Worm (Caenorhabditis elegans) whole organism, mixed stage, embryonic: ENCODE measurements around the gene Y37A1A.2.

Experiments used
- bed-3 ChIP-seq: fragments of 200-800 bp; sonication (Bioruptor generic); optimal IDR thresholded peaks from 3 replicates; lab custom pipeline; 2018; ENCODE audit warnings: mild to moderate bottlenecking, missing genetic modification characterization, moderate library complexity, missing compliant biosample characterization
- blmp-1 ChIP-seq: fragments of 150-350 bp; optimal IDR thresholded peaks from 2 replicates; lab custom pipeline; 2014; ENCODE audit warnings: missing biosample characterization, missing genetic modification characterization
- ceh-43 ChIP-seq: fragments of 200-800 bp; sonication (Bioruptor generic); optimal IDR thresholded peaks from 2 replicates; lab custom pipeline; 2018; ENCODE audit warnings: mild to moderate bottlenecking, missing genetic modification characterization, moderate library complexity, missing compliant biosample characterization
- ces-1 ChIP-seq: fragments of 150-350 bp; optimal IDR thresholded peaks from 2 replicates; lab custom pipeline; 2014; ENCODE audit warnings: missing biosample characterization, missing genetic modification reagents, missing genetic modification characterization
- cnd-1 ChIP-seq: fragments of 200-800 bp; sonication (Bioruptor generic); optimal IDR thresholded peaks from 2 replicates; lab custom pipeline; 2018; ENCODE audit warnings: mild to moderate bottlenecking, missing genetic modification characterization, missing compliant biosample characterization
- drap-1 ChIP-seq: fragments of 200-800 bp; sonication (Bioruptor generic); optimal IDR thresholded peaks from 3 replicates; lab custom pipeline; 2018; ENCODE audit warnings: mild to moderate bottlenecking, missing genetic modification characterization, missing compliant biosample characterization
- elt-1 ChIP-seq: sonication (generic microtip); optimal IDR thresholded peaks from 2 replicates; lab custom pipeline; 2017; ENCODE audit warnings: missing genetic modification characterization, mild to moderate bottlenecking, missing compliant biosample characterization, antibody characterized with exemption, moderate library complexity, borderline replicate concordance; ENCODE audit not compliant: insufficient read depth
- elt-3 ChIP-seq: fragments of 150-350 bp; optimal IDR thresholded peaks from 2 replicates; lab custom pipeline; 2014; ENCODE audit warnings: missing biosample characterization, missing genetic modification characterization
- flh-1 ChIP-seq: fragments of 200-800 bp; sonication (Bioruptor generic); optimal IDR thresholded peaks from 2 replicates; lab custom pipeline; 2018; ENCODE audit warnings: mild to moderate bottlenecking, missing genetic modification characterization, moderate library complexity, missing compliant biosample characterization
- ham-2 ChIP-seq: fragments of 200-800 bp; sonication (Bioruptor generic); optimal IDR thresholded peaks from 2 replicates; lab custom pipeline; 2018; ENCODE audit warnings: mild to moderate bottlenecking, missing genetic modification characterization, missing compliant biosample characterization
- hlh-1 ChIP-seq: fragments of 150-350 bp; optimal IDR thresholded peaks from 2 replicates; lab custom pipeline; 2014; ENCODE audit warnings: missing biosample characterization, missing genetic modification reagents, missing genetic modification characterization
- lin-13 ChIP-seq: fragments of 150-350 bp; optimal IDR thresholded peaks from 2 replicates; lab custom pipeline; 2014; ENCODE audit warnings: missing biosample characterization, missing genetic modification characterization
- lin-32 ChIP-seq: fragments of 200-800 bp; sonication (Bioruptor generic); optimal IDR thresholded peaks from 2 replicates; lab custom pipeline; 2018; ENCODE audit warnings: mild to moderate bottlenecking, missing genetic modification characterization, missing compliant biosample characterization
- lsy-2 ChIP-seq: fragments of 150-350 bp; optimal IDR thresholded peaks from 2 replicates; lab custom pipeline; 2014; ENCODE audit warnings: missing biosample characterization, missing genetic modification characterization
- mab-5 ChIP-seq: fragments of 150-350 bp; optimal IDR thresholded peaks from 2 replicates; lab custom pipeline; 2014; ENCODE audit warnings: missing biosample characterization, missing genetic modification characterization
- mep-1 ChIP-seq: fragments of 150-350 bp; optimal IDR thresholded peaks from 2 replicates; lab custom pipeline; 2017; ENCODE audit warnings: missing biosample characterization, missing genetic modification reagents, missing genetic modification characterization, inconsistent platforms
- mls-2 ChIP-seq: sonication (generic microtip); optimal IDR thresholded peaks from 2 replicates; lab custom pipeline; 2016; ENCODE audit warnings: mild to moderate bottlenecking, missing genetic modification characterization, moderate library complexity, missing compliant biosample characterization
- nhr-12 ChIP-seq: fragments of 150-350 bp; optimal IDR thresholded peaks from 2 replicates; lab custom pipeline; 2014; ENCODE audit warnings: missing biosample characterization, missing genetic modification characterization
- nhr-2 ChIP-seq: fragments of 150-350 bp; optimal IDR thresholded peaks from 2 replicates; lab custom pipeline; 2014; ENCODE audit warnings: missing biosample characterization, missing genetic modification characterization
- nhr-237 ChIP-seq: fragments of 150-350 bp; optimal IDR thresholded peaks from 2 replicates; lab custom pipeline; 2014; ENCODE audit warnings: missing biosample characterization, missing genetic modification characterization
- nhr-28 ChIP-seq: fragments of 150-350 bp; optimal IDR thresholded peaks from 2 replicates; lab custom pipeline; 2014; ENCODE audit warnings: missing biosample characterization, missing genetic modification characterization
- nhr-76 ChIP-seq: sonication (generic microtip); optimal IDR thresholded peaks from 2 replicates; lab custom pipeline; 2017; ENCODE audit warnings: missing biosample characterization, missing genetic modification characterization
- pha-4 ChIP-seq: fragments of 150-350 bp; optimal IDR thresholded peaks from 2 replicates; lab custom pipeline; 2018; ENCODE audit warnings: missing biosample characterization, missing genetic modification reagents, missing genetic modification characterization
- sem-2 ChIP-seq: fragments of 200-800 bp; sonication (Bioruptor generic); optimal IDR thresholded peaks from 2 replicates; lab custom pipeline; 2018; ENCODE audit warnings: mild to moderate bottlenecking, missing genetic modification characterization, missing compliant biosample characterization
- snpc-4 ChIP-seq: fragments of 150-350 bp; optimal IDR thresholded peaks from 2 replicates; lab custom pipeline; 2014; ENCODE audit warnings: missing biosample characterization, missing genetic modification characterization
- sptf-1 ChIP-seq: sonication (generic microtip); optimal IDR thresholded peaks from 2 replicates; lab custom pipeline; 2017; ENCODE audit warnings: mild to moderate bottlenecking, missing genetic modification characterization, moderate library complexity, missing compliant biosample characterization
- tbx-8 ChIP-seq: fragments of 200-800 bp; sonication (Bioruptor generic); optimal IDR thresholded peaks from 2 replicates; lab custom pipeline; 2018; ENCODE audit warnings: mild to moderate bottlenecking, missing genetic modification characterization, moderate library complexity, missing compliant biosample characterization
- unc-120 ChIP-seq: sonication (generic microtip); optimal IDR thresholded peaks from 2 replicates; lab custom pipeline; 2017; ENCODE audit warnings: missing genetic modification characterization, missing compliant biosample characterization; ENCODE audit not compliant: poor library complexity, severe bottlenecking
- unc-39 ChIP-seq: fragments of 150-350 bp; optimal IDR thresholded peaks from 2 replicates; lab custom pipeline; 2014; ENCODE audit warnings: missing biosample characterization, missing genetic modification characterization
- zip-8 ChIP-seq: fragments of 150-350 bp; optimal IDR thresholded peaks from 2 replicates; lab custom pipeline; 2014; ENCODE audit warnings: missing biosample characterization, missing genetic modification characterization
- ztf-11 ChIP-seq: fragments of 150-350 bp; optimal IDR thresholded peaks from 2 replicates; lab custom pipeline; 2014; ENCODE audit warnings: missing biosample characterization, missing genetic modification characterization

Gene Y37A1A.2

DNA sequence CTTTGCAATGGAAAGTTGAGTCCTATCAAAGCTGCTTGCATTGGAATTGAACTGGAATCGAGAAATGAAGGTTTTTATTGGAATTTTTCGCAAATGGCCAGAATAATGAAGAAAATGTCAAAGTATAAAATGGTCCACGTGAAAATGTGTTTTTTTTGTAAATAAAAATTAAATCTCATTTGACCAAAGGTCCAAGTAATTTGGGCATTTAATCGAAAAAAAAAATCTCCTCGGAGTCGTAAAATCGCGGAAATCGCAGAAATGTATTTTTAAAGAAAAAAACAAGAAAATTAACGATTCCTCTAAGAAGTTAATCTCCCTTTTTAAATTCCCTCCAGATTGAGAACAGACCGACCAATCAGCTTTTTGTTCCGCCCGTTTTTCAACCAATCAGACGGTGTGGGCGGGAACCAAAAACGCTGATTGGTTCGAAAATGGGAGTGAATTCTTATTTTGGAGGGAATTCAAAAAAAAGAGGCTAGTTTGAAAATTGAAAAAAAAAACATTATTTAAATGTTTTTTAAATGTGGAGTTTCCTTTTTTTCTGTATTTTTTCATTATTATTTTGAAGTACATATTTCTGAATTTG is 36.2 kb downstream of the Y37A1A.2 start, which contains the start of gene prdh-1:
TSS of gene prdh-1 (minus strand) at position 51 of the 589 bp plus-strand sequence.
- no peak for TF ChIP-seq mls-2 (tag; lab: Kevin White, UChicago)
- TF ChIP-seq ham-2 = no peak
- no peak for TF ChIP-seq hlh-1 (tag; lab: Kevin White, UChicago)
- no peak for TF ChIP-seq lin-13
- no peak for TF ChIP-seq flh-1 (GFP tag; lab: Kevin White, UChicago)
- no peak for TF ChIP-seq nhr-12 (tag; lab: Kevin White, UChicago)
- no peak for TF ChIP-seq nhr-2
- TF ChIP-seq ceh-43 (GFP tag; lab: Kevin White, UChicago) = no peak
- no peak for TF ChIP-seq mab-5 (tag; lab: Kevin White, UChicago)
- no peak for TF ChIP-seq nhr-76 (tag; lab: Kevin White, UChicago)
- no peak for TF ChIP-seq ztf-11
- no peak for TF ChIP-seq lin-32 (GFP tag; lab: Kevin White, UChicago)

DNA sequence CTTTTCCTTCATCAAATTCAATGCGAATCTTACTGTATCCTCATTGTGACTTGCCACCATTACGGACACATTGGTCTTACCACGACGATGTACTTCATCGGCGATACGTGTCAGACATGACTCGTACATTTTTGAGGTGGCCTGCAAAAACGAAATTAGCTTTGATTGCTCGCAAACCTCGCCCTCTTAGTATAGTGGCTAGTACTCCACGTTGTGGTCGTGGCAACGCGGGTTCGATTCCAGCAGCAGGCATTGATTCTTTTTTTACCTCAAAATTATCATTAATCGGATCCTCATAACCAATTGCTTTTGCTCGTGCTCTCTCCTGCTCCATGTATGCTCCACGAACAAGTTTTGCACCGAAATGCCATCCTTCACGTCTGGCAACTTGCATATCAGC is 42.7 kb downstream of the Y37A1A.2 start:
- TF ChIP-seq ceh-43 (GFP tag; lab: Kevin White, UChicago) (no peak), unc-120 (tag; lab: Kevin White, UChicago) (no peak), pha-4 (no peak), nhr-2 (no peak), drap-1 (GFP tag; lab: Kevin White, UChicago) (no peak), hlh-1 (tag; lab: Kevin White, UChicago) (no peak), elt-1 (tag; lab: Kevin White, UChicago) (no peak), ham-2 (no peak), unc-39 (tag; lab: Kevin White, UChicago) (no peak), lsy-2 (tag; lab: Kevin White, UChicago) (no peak), sem-2 (GFP tag; lab: Kevin White, UChicago) (no peak), zip-8 (no peak), nhr-28 (tag; lab: Kevin White, UChicago) (no peak), nhr-12 (tag; lab: Kevin White, UChicago) (no peak), elt-3 (tag; lab: Kevin White, UChicago) (no peak)

DNA sequence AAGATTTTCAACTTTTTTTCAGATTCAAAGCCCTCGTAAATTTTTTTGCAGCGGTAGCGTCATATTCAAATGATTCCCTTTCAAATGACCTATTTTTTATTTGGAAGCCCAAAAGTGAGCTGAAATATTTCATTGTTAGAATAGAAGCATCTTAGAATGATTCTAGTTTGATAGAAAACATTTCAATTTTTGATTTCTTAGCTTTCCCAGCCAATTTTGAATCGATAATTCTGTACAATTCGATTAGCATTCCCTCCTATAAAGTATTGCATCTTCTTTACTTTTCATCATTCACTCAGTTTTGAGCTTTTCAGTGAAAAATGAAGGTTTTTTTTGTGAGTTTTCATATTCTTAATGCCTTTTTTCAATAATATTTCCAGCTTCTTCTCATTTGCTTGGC is 46.1 kb downstream of the Y37A1A.2 start, which contains the start of gene B0513.90:
TSS of gene B0513.90 (plus strand) at position 301 of the 400 bp plus-strand sequence.
- TF ChIP-seq mep-1 (tag; lab: Kevin White, UChicago) (no peak), pha-4 (no peak), ceh-43 (GFP tag; lab: Kevin White, UChicago) (no peak), lin-32 (GFP tag; lab: Kevin White, UChicago) (no peak), snpc-4 (tag; lab: Kevin White, UChicago) (no peak), nhr-2 (no peak), tbx-8 (GFP tag; lab: Kevin White, UChicago) (no peak), mab-5 (tag; lab: Kevin White, UChicago) (no peak), ces-1 (GFP tag; lab: Kevin White, UChicago) (no peak), flh-1 (GFP tag; lab: Kevin White, UChicago) (no peak), blmp-1 (no peak), unc-39 (tag; lab: Kevin White, UChicago) (no peak), unc-120 (tag; lab: Kevin White, UChicago) (no peak), drap-1 (GFP tag; lab: Kevin White, UChicago) (no peak)

DNA sequence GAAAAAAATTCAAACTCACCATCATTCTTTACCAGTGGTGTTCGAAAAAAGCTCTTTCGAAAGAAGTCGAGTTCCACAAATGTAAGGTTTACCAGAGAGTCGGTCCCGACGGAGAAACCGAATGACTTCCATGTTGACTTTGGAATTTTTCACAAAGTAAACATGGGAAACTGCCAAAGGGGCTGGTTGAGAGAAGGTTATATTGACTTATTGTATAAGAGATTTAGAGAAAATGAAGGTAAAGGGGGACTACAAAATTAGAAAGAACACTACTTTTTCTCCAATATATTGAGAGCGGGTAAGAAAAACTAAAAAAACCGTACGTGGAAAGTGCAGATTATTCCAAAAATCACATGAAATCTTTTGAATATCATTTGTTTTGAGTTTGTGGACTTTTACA is 47.7 kb downstream of the Y37A1A.2 start, which contains the start of gene vamp-8:
TSS of gene vamp-8 (minus strand) at position 25 of the 400 bp plus-strand sequence.
- TF ChIP-seq pha-4 = peak; percentile 52
- TF ChIP-seq tbx-8 (GFP tag; lab: Kevin White, UChicago) = no peak
- TF ChIP-seq lin-13 = no peak

DNA sequence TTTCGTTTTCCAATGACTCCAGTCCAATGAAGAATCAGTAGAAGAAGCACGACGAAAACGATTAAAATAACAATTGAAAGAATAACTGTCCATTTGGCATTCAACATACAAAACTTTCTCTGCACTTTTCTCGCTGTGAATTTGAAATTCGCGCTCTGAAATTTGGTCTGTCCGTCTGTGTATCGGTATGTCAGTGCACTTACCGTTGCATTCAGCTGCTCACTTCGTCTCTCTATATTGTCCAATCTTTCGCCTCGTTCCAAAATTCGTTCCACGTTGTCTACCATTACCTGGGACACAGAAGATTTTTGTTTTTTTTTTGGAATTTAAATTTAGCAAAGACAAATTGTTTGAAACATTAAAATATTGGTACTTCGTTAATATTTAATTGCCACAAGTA is 52.4 kb downstream of the Y37A1A.2 start:
- TF ChIP-seq cnd-1 (tag; lab: Kevin White, UChicago) = no peak
- no peak for TF ChIP-seq sptf-1 (tag; lab: Kevin White, UChicago)
- TF ChIP-seq mep-1 (tag; lab: Kevin White, UChicago) = no peak
- TF ChIP-seq nhr-28 (tag; lab: Kevin White, UChicago) = no peak
- no peak for TF ChIP-seq mls-2 (tag; lab: Kevin White, UChicago)
- no peak for TF ChIP-seq hlh-1 (tag; lab: Kevin White, UChicago)
- TF ChIP-seq nhr-76 (tag; lab: Kevin White, UChicago) = no peak
- no peak for TF ChIP-seq pha-4
- TF ChIP-seq sem-2 (GFP tag; lab: Kevin White, UChicago) = no peak
- no peak for TF ChIP-seq nhr-12 (tag; lab: Kevin White, UChicago)
- TF ChIP-seq snpc-4 (tag; lab: Kevin White, UChicago) = no peak
- no peak for TF ChIP-seq unc-39 (tag; lab: Kevin White, UChicago)
- TF ChIP-seq ham-2 = no peak
- no peak for TF ChIP-seq elt-3 (tag; lab: Kevin White, UChicago)
- no peak for TF ChIP-seq lin-13
- TF ChIP-seq ces-1 (GFP tag; lab: Kevin White, UChicago) = no peak
- no peak for TF ChIP-seq nhr-237 (tag; lab: Kevin White, UChicago)
- TF ChIP-seq bed-3 (GFP tag; lab: Kevin White, UChicago) = no peak
